Fruit fly (Drosophila melanogaster): ENCODE measurements around the gene Srp72.
A peak's percentile ranks its signal among the peaks of the same experiment; 100 is the strongest.

Srp72 gene

DNA sequence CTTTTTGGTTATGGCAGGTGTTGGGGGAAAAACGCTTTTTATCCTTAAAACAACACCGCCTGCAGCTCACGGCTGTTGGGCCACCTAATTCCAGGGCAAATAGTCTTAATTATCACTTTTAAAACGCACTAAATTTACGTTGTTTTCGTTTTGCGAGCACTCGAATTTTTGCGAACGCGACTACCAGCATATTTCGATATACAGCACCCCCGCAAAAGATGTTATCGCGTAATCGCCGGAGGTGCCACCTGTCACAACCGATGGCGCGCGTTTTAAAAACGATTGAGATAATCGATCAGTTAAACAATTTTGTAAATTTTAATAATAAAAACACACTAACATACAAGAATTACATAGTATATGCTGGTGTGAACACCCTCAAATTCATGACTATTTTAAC is 36.4 kb upstream of the Srp72 start, which contains the start of gene Stat92E (continued):
- TF ChIP-seq CG2129 (GFP tag; IDR thresholded peaks at IDR 0.05; ENCODE audit: partially characterized antibody) (no peak), dati (GFP tag; IDR thresholded peaks at IDR 0.05) (no peak), CG17829 (tag; optimal IDR thresholded peaks at IDR 0.05) (no peak), dmrt11E (tag; optimal IDR thresholded peaks at IDR 0.05) (no peak), klu (GFP tag; IDR thresholded peaks at IDR 0.05) (peak; percentile 56; the same call in 1 of the 2 replicates), Bteb2 (GFP tag; optimal IDR thresholded peaks at IDR 0.05) (no peak), Fer2 (tag; optimal IDR thresholded peaks at IDR 0.05) (no peak), gce (GFP tag; IDR thresholded peaks at IDR 0.05) (no peak), CG11247 (GFP tag; IDR thresholded peaks at IDR 0.05) (no peak), Hey (tag; optimal IDR thresholded peaks at IDR 0.05) (no peak), CG6175 (GFP tag; IDR thresholded peaks at IDR 0.05) (no peak), CG15696 (tag; optimal IDR thresholded peaks at IDR 0.05) (no peak), h (optimal IDR thresholded peaks at IDR 0.05) (no peak), tap (tag; optimal IDR thresholded peaks at IDR 0.05) (no peak), bcd (GFP tag; optimal IDR thresholded peaks at IDR 0.05) (no peak), az2 (GFP tag; optimal IDR thresholded peaks at IDR 0.05) (no peak), lilli (GFP tag; optimal IDR thresholded peaks at IDR 0.05) (no peak), CG8388 (GFP tag; optimal IDR thresholded peaks at IDR 0.05) (no peak), Xrp1 (GFP tag; IDR thresholded peaks at IDR 0.05) (no peak), Vsx1 (GFP tag; optimal IDR thresholded peaks at IDR 0.05) (no peak), CG12659 (GFP tag; optimal IDR thresholded peaks at IDR 0.05) (no peak), Aef1 (GFP tag; IDR thresholded peaks at IDR 0.05) (no peak), CG12769 (tag; optimal IDR thresholded peaks at IDR 0.05) (no peak), Neu2 (GFP tag; optimal IDR thresholded peaks at IDR 0.05; ENCODE audit: borderline replicate concordance) (no peak), Bgb (GFP tag; IDR thresholded peaks at IDR 0.05; ENCODE audit: partially characterized antibody) (peak; percentile 39; the same call in 1 of the 2 replicates), CG8281 (tag; optimal IDR thresholded peaks at IDR 0.05) (no peak), chn (GFP tag; optimal IDR thresholded peaks at IDR 0.05) (no peak), bsh (GFP tag; optimal IDR thresholded peaks at IDR 0.05) (no peak), kah (GFP tag; optimal IDR thresholded peaks at IDR 0.05) (peak; percentile 35), eve (GFP tag; optimal IDR thresholded peaks at IDR 0.05) (peak in 1 of 2 experiments; percentile 60), pzg (GFP tag; optimal IDR thresholded peaks at IDR 0.05) (peak; percentile 64), CG17385 (GFP tag; optimal IDR thresholded peaks at IDR 0.05) (no peak), kay (GFP tag; optimal IDR thresholded peaks at IDR 0.05) (no peak), CG7556 (GFP tag; optimal IDR thresholded peaks at IDR 0.05) (no peak), Nf-YB (GFP tag; optimal IDR thresholded peaks at IDR 0.05) (no peak), so (GFP tag; IDR thresholded peaks at IDR 0.05) (no peak), Sin3A (optimal IDR thresholded peaks at IDR 0.05) (no peak), CG8478 (optimal IDR thresholded peaks at IDR 0.05) (no peak), C15 (GFP tag; IDR thresholded peaks at IDR 0.05) (no peak), CG10959 (GFP tag; IDR thresholded peaks at IDR 0.05) (no peak), nerfin-1 (tag; optimal IDR thresholded peaks at IDR 0.05) (no peak), CG2678 (tag; optimal IDR thresholded peaks at IDR 0.05) (no peak), Antp (GFP tag; optimal IDR thresholded peaks at IDR 0.05) (no peak), Ada2b (GFP tag; IDR thresholded peaks at IDR 0.05) (no peak), CG4730 (GFP tag; IDR thresholded peaks at IDR 0.05) (no peak), CG9797 (GFP tag; optimal IDR thresholded peaks at IDR 0.05) (no peak), Dref (GFP tag; IDR thresholded peaks at IDR 0.05) (peak; percentile 83), CG18619 (GFP tag; optimal IDR thresholded peaks at IDR 0.05) (no peak), Adf1 (GFP tag; IDR thresholded peaks at IDR 0.05) (no peak), CG17802 (tag; optimal IDR thresholded peaks at IDR 0.05) (no peak), grau (tag; optimal IDR thresholded peaks at IDR 0.05) (no peak), CG2120 (GFP tag; optimal IDR thresholded peaks at IDR 0.05) (no peak), CG11504 (tag; optimal IDR thresholded peaks at IDR 0.05) (no peak)
